Fruit fly (Drosophila melanogaster) whole organism, embryonic: ENCODE measurements around the gene CG31921.

ENCODE experiments used
- ATbp ChIP-seq: fragments of 200-800 bp; sonication (Bioruptor generic); optimal IDR thresholded peaks from 2 replicates; lab custom pipeline; 2017; ENCODE audit warnings: missing biosample characterization, mild to moderate bottlenecking, missing genetic modification characterization, missing genetic modification reagents
- Abd-B ChIP-seq: fragments of 200-800 bp; sonication (Bioruptor generic); optimal IDR thresholded peaks from 2 replicates; lab custom pipeline; 2018; ENCODE audit warnings: missing biosample characterization, mild to moderate bottlenecking, missing genetic modification characterization, moderate library complexity
- CG10147 ChIP-seq: fragments of 200-800 bp; sonication (Bioruptor generic); optimal IDR thresholded peaks from 2 replicates; lab custom pipeline; 2019; ENCODE audit warnings: missing biosample characterization, mild to moderate bottlenecking, missing genetic modification characterization, moderate library complexity
- CG11504 ChIP-seq: fragments of 200-800 bp; sonication (Bioruptor generic); optimal IDR thresholded peaks from 3 replicates; lab custom pipeline; 2019; ENCODE audit warnings: missing biosample characterization, mild to moderate bottlenecking, missing genetic modification characterization, moderate library complexity
- CG11695 ChIP-seq: fragments of 200-800 bp; sonication (Bioruptor generic); IDR thresholded peaks from 3 replicates; pipeline ENCODE4 v1.3.6; 2022; ENCODE audit warnings: missing biosample characterization, missing genetic modification characterization
- CG13424 ChIP-seq: fragments of 200-800 bp; sonication (Bioruptor generic); optimal IDR thresholded peaks from 2 replicates; lab custom pipeline; 2019; ENCODE audit warnings: missing biosample characterization, mild to moderate bottlenecking, missing genetic modification characterization, moderate library complexity
- CG14014 ChIP-seq: fragments of 200-800 bp; sonication (Bioruptor generic); IDR thresholded peaks from 2 replicates; pipeline ENCODE4 v1.3.6; 2022; ENCODE audit warnings: missing biosample characterization, missing genetic modification characterization
- CG1603 ChIP-seq: fragments of 200-800 bp; sonication (Bioruptor generic); optimal IDR thresholded peaks from 2 replicates; lab custom pipeline; 2019; ENCODE audit warnings: missing biosample characterization, mild to moderate bottlenecking, missing genetic modification characterization, moderate library complexity
- CG1792 ChIP-seq: fragments of 200-800 bp; sonication (Bioruptor generic); optimal IDR thresholded peaks from 2 replicates; lab custom pipeline; 2016; ENCODE audit warnings: missing biosample characterization, missing genetic modification characterization
- CG18476 ChIP-seq: fragments of 200-800 bp; sonication (Bioruptor generic); optimal IDR thresholded peaks from 2 replicates; lab custom pipeline; 2016; ENCODE audit warnings: missing biosample characterization, mild to moderate bottlenecking, missing genetic modification characterization
- CG32532 ChIP-seq: fragments of 200-800 bp; sonication (Bioruptor generic); IDR thresholded peaks from 2 replicates; pipeline ENCODE4 v1.3.6; 2022; ENCODE audit warnings: missing biosample characterization, missing genetic modification characterization
- CG34376 ChIP-seq: fragments of 200-800 bp; sonication (Bioruptor generic); optimal IDR thresholded peaks from 2 replicates; lab custom pipeline; 2018; ENCODE audit warnings: missing biosample characterization, mild to moderate bottlenecking, missing genetic modification characterization
- CG3995 ChIP-seq: fragments of 200-800 bp; sonication (Bioruptor generic); optimal IDR thresholded peaks from 3 replicates; lab custom pipeline; 2016; ENCODE audit warnings: missing biosample characterization, missing genetic modification characterization
- CG42726 ChIP-seq: fragments of 200-800 bp; sonication (Bioruptor generic); IDR thresholded peaks from 2 replicates; pipeline ENCODE4 v1.3.6; 2022; ENCODE audit warnings: missing biosample characterization, missing genetic modification characterization; ENCODE audit not compliant: partially characterized antibody
- CG4282 ChIP-seq: fragments of 200-800 bp; sonication (Bioruptor generic); optimal IDR thresholded peaks from 2 replicates; lab custom pipeline; 2016; ENCODE audit warnings: missing biosample characterization, missing genetic modification characterization
- CG6854 ChIP-seq: fragments of 200-800 bp; sonication (Bioruptor generic); optimal IDR thresholded peaks from 3 replicates; lab custom pipeline; 2017; ENCODE audit warnings: missing biosample characterization, mild to moderate bottlenecking, missing genetic modification characterization
- CG9876 ChIP-seq: fragments of 200-800 bp; sonication (Bioruptor generic); optimal IDR thresholded peaks from 2 replicates; lab custom pipeline; 2016; ENCODE audit warnings: missing biosample characterization, missing genetic modification characterization
- CG9932 ChIP-seq: fragments of 200-800 bp; sonication (Bioruptor generic); IDR thresholded peaks from 2 replicates; pipeline ENCODE4 v1.3.6; 2022; ENCODE audit warnings: missing biosample characterization, missing genetic modification characterization
- Camta ChIP-seq: fragments of 200-800 bp; sonication (Bioruptor generic); optimal IDR thresholded peaks from 2 replicates; lab custom pipeline; 2016; ENCODE audit warnings: missing biosample characterization, missing genetic modification characterization
- Deaf1 ChIP-seq: fragments of 200-800 bp; optimal IDR thresholded peaks from 3 replicates; lab custom pipeline; 2019; ENCODE audit warnings: missing biosample characterization, mild to moderate bottlenecking, missing genetic modification characterization, moderate library complexity
- Dp ChIP-seq: fragments of 200-800 bp; sonication (Bioruptor generic); optimal IDR thresholded peaks from 2 replicates; lab custom pipeline; 2018; ENCODE audit warnings: missing biosample characterization, mild to moderate bottlenecking, missing genetic modification characterization, moderate library complexity
- Fer1 ChIP-seq: fragments of 200-800 bp; sonication (Bioruptor generic); optimal IDR thresholded peaks from 2 replicates; lab custom pipeline; 2017; ENCODE audit warnings: missing biosample characterization, mild to moderate bottlenecking, missing genetic modification characterization
- HLH4C ChIP-seq: fragments of 200-800 bp; sonication (Bioruptor generic); IDR thresholded peaks from 3 replicates; pipeline ENCODE4 v1.3.6; 2022; ENCODE audit warnings: missing biosample characterization, missing genetic modification characterization; ENCODE audit not compliant: partially characterized antibody
- Med ChIP-seq: fragments of 200-800 bp; sonication (Bioruptor generic); peaks from one replicate; lab custom pipeline; 2016; ENCODE audit warnings: missing biosample characterization, missing genetic modification characterization, mild to moderate bottlenecking, inconsistent platforms, moderate library complexity
- Nf-YC ChIP-seq: fragments of 200-800 bp; optimal IDR thresholded peaks from 3 replicates; lab custom pipeline; 2019; ENCODE audit warnings: missing biosample characterization, mild to moderate bottlenecking, missing genetic modification characterization, moderate library complexity
- Ptx1 ChIP-seq: fragments of 200-800 bp; sonication (Bioruptor generic); IDR thresholded peaks from 2 replicates; pipeline ENCODE4 v1.3.6; 2022; ENCODE audit warnings: missing biosample characterization, missing genetic modification characterization
- Side ChIP-seq: fragments of 200-800 bp; sonication (Bioruptor generic); optimal IDR thresholded peaks from 2 replicates; lab custom pipeline; 2016; ENCODE audit warnings: missing biosample characterization, missing genetic modification characterization
- Usf ChIP-seq: fragments of 200-800 bp; sonication (Bioruptor generic); optimal IDR thresholded peaks from 2 replicates; lab custom pipeline; 2017; ENCODE audit warnings: missing genotype, missing biosample characterization, missing genetic modification characterization
- amos ChIP-seq: fragments of 200-800 bp; sonication (Bioruptor generic); IDR thresholded peaks from 2 replicates; pipeline ENCODE4 v1.3.6; 2022; ENCODE audit warnings: missing biosample characterization, missing genetic modification characterization; ENCODE audit not compliant: partially characterized antibody
- ara ChIP-seq: fragments of 200-800 bp; sonication (Bioruptor generic); IDR thresholded peaks from 2 replicates; pipeline ENCODE4 v1.3.6; 2022; ENCODE audit warnings: missing biosample characterization, missing genetic modification characterization
- bigmax ChIP-seq: fragments of 200-800 bp; sonication (Bioruptor generic); optimal IDR thresholded peaks from 2 replicates; lab custom pipeline; 2018; ENCODE audit warnings: missing biosample characterization, mild to moderate bottlenecking, missing genetic modification characterization
- chif ChIP-seq, 2 experiments: fragments of 200-800 bp; sonication (Bioruptor generic); optimal IDR thresholded peaks; 3 replicates each; lab custom pipeline; 2016; ENCODE audit warnings: missing biosample characterization in 2 of 2, missing genetic modification characterization in 2 of 2
- dm ChIP-seq: fragments of 200-800 bp; sonication (Bioruptor generic); optimal IDR thresholded peaks from 3 replicates; lab custom pipeline; 2016; ENCODE audit warnings: missing biosample characterization, missing genetic modification characterization
- dmrt99B ChIP-seq: fragments of 200-800 bp; sonication (Bioruptor generic); optimal IDR thresholded peaks from 2 replicates; lab custom pipeline; 2018; ENCODE audit warnings: missing biosample characterization, mild to moderate bottlenecking, missing genetic modification characterization, moderate library complexity
- ewg ChIP-seq: fragments of 200-800 bp; sonication (Bioruptor generic); optimal IDR thresholded peaks from 3 replicates; lab custom pipeline; 2017; ENCODE audit warnings: mild to moderate bottlenecking, missing biosample characterization, missing genetic modification reagents, missing genetic modification characterization
- fu2 ChIP-seq: fragments of 200-800 bp; sonication (Bioruptor generic); optimal IDR thresholded peaks from 2 replicates; lab custom pipeline; 2016; ENCODE audit warnings: missing biosample characterization, missing genetic modification characterization
- gcm ChIP-seq: fragments of 200-800 bp; sonication (Bioruptor generic); optimal IDR thresholded peaks from 2 replicates; lab custom pipeline; 2019; ENCODE audit warnings: missing biosample characterization, mild to moderate bottlenecking, missing genetic modification characterization, moderate library complexity
- gfzf ChIP-seq: fragments of 200-800 bp; sonication (Bioruptor generic); optimal IDR thresholded peaks from 2 replicates; lab custom pipeline; 2016; ENCODE audit warnings: missing biosample characterization, mild to moderate bottlenecking, missing genetic modification characterization, moderate library complexity
- gsb-n ChIP-seq: fragments of 200-800 bp; sonication (Bioruptor generic); optimal IDR thresholded peaks from 3 replicates; lab custom pipeline; 2018; ENCODE audit warnings: missing biosample characterization, mild to moderate bottlenecking, missing genetic modification characterization
- jigr1 ChIP-seq: fragments of 200-800 bp; sonication (Bioruptor generic); IDR thresholded peaks from 3 replicates; pipeline ENCODE4 v1.3.6; 2022; ENCODE audit warnings: missing biosample characterization, missing genetic modification characterization
- nau ChIP-seq: fragments of 200-800 bp; sonication (Bioruptor generic); optimal IDR thresholded peaks from 3 replicates; lab custom pipeline; 2017; ENCODE audit warnings: missing biosample characterization, mild to moderate bottlenecking, missing genetic modification characterization, missing genetic modification reagents
- oc ChIP-seq: fragments of 200-800 bp; sonication (Bioruptor generic); optimal IDR thresholded peaks from 2 replicates; lab custom pipeline; 2018; ENCODE audit warnings: missing biosample characterization, mild to moderate bottlenecking, missing genetic modification characterization, moderate library complexity
- onecut ChIP-seq: fragments of 200-800 bp; sonication (Bioruptor generic); IDR thresholded peaks from 2 replicates; pipeline ENCODE4 v1.3.6; 2022; ENCODE audit warnings: missing biosample characterization, missing genetic modification characterization
- otp ChIP-seq: fragments of 200-800 bp; sonication (Bioruptor generic); IDR thresholded peaks from 3 replicates; pipeline ENCODE4, ENCODE4 v1.3.6; 2022; ENCODE audit warnings: missing biosample characterization, missing genetic modification characterization
- pnt ChIP-seq: fragments of 200-800 bp; sonication (Bioruptor generic); optimal IDR thresholded peaks from 3 replicates; lab custom pipeline; 2016; ENCODE audit warnings: missing biosample characterization, missing genetic modification characterization
- run ChIP-seq: fragments of 200-800 bp; sonication (Bioruptor generic); optimal IDR thresholded peaks from 3 replicates; lab custom pipeline; 2018; ENCODE audit warnings: missing biosample characterization, mild to moderate bottlenecking, missing genetic modification characterization
- scrt ChIP-seq: fragments of 200-800 bp; sonication (Bioruptor generic); optimal IDR thresholded peaks from 2 replicates; lab custom pipeline; 2018; ENCODE audit warnings: missing biosample characterization, mild to moderate bottlenecking, missing genetic modification characterization, moderate library complexity
- so ChIP-seq: fragments of 200-800 bp; sonication (Bioruptor generic); IDR thresholded peaks from 3 replicates; pipeline ENCODE4 v1.3.6; 2022; ENCODE audit warnings: missing biosample characterization, missing genetic modification characterization
- sug ChIP-seq: fragments of 200-800 bp; optimal IDR thresholded peaks from 2 replicates; lab custom pipeline; 2019; ENCODE audit warnings: missing biosample characterization, mild to moderate bottlenecking, missing genetic modification characterization, moderate library complexity
- zfh2 ChIP-seq: fragments of 200-800 bp; sonication (Bioruptor generic); optimal IDR thresholded peaks from 2 replicates; lab custom pipeline; 2016; ENCODE audit warnings: missing biosample characterization, missing genetic modification characterization

Gene CG31921

DNA sequence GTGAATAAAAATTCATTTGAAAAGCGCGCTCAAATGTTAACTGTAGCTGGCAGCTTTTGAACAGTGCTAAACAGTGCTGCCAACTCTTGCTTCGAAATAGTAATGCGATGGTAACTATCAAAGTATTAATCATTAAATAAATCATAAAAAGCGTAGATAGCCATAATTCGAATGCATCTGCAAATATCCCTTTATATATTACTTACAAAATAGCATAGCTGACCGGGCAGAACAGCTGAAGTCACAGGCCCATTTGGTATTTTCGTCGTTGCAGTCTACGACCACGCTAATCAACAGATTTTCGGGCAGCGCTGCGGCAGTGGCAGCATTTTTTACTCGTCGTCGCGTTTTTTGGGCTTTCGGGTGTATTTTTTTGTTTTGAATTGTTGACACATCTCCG lies 26.5 kb downstream of the CG31921 start, which contains the start of gene Plc21C (continued):
- TF ChIP-seq nau (GFP tag; lab: Kevin White, UChicago) (peak; percentile 5), CG11695 (GFP tag; lab: Robert Waterston, UW) (0 out of 3 replicates have a peak, but pooled peaks have one; percentile 20), HLH4C (GFP tag; lab: Robert Waterston, UW) (0 out of 3 replicates have a peak, but pooled peaks have one; percentile 23), CG4282 (no peak), Abd-B (peak; percentile 49), CG1792 (GFP tag; lab: Kevin White, UChicago) (peak; percentile 23), run (peak; percentile 40), otp (GFP tag; lab: Robert Waterston, UW) (no peak), Deaf1 (tag; lab: Kevin White, UChicago) (peak; percentile 74), CG6854 (GFP tag; lab: Kevin White, UChicago) (peak; percentile 4), Ptx1 (GFP tag; lab: Robert Waterston, UW) (peak; percentile 32; the same call in 1 of the 2 replicates), CG9876 (no peak), jigr1 (GFP tag; lab: Robert Waterston, UW) (no peak), zfh2 (GFP tag; lab: Kevin White, UChicago) (peak; percentile 33), oc (tag; lab: Kevin White, UChicago) (no peak), CG3995 (GFP tag; lab: Kevin White, UChicago) (peak; percentile 83), CG9932 (GFP tag; lab: Robert Waterston, UW) (peak; percentile 65), Camta (GFP tag; lab: Kevin White, UChicago) (peak; percentile 37), chif (GFP tag; optimal IDR thresholded peaks at IDR 0.05; lab: Kevin White, UChicago) (peak; percentile 15 to 44), sug (tag; lab: Kevin White, UChicago) (peak; percentile 71), scrt (peak; percentile 12), ara (GFP tag; lab: Robert Waterston, UW) (no peak), Usf (GFP tag; lab: Kevin White, UChicago) (no peak), Side (GFP tag; lab: Kevin White, UChicago) (peak; percentile 24), CG18476 (GFP tag; lab: Kevin White, UChicago) (peak; percentile 33), gfzf (GFP tag; lab: Kevin White, UChicago) (peak; percentile 93), Nf-YC (tag; lab: Kevin White, UChicago) (peak; percentile 71), CG13424 (peak; percentile 63), amos (GFP tag; lab: Robert Waterston, UW) (peak; percentile 31; the same call in 1 of the 2 replicates), pnt (GFP tag; lab: Kevin White, UChicago) (peak; percentile 25), fu2 (GFP tag; lab: Kevin White, UChicago) (peak; percentile 53), CG32532 (peak; percentile 56; the same call in 1 of the 2 replicates), ATbp (GFP tag; lab: Kevin White, UChicago) (no peak), CG11504 (tag; lab: Kevin White, UChicago) (peak; percentile 65), CG1603 (peak; percentile 82), CG34376 (GFP tag; lab: Kevin White, UChicago) (peak; percentile 35), Fer1 (GFP tag; lab: Kevin White, UChicago) (peak; percentile 51), dmrt99B (tag; lab: Kevin White, UChicago) (peak; percentile 17), CG14014 (GFP tag; lab: Robert Waterston, UW) (0 out of 2 replicates have a peak, but pooled peaks have one; percentile 10), ewg (peak; percentile 17), onecut (GFP tag; lab: Robert Waterston, UW) (no peak), gsb-n (peak; percentile 36), CG42726 (GFP tag; lab: Robert Waterston, UW) (no peak; the same call in 1 of the 2 replicates), Med (GFP tag; lab: Kevin White, UChicago) (peak; percentile 93), CG10147 (GFP tag; lab: Kevin White, UChicago) (peak; percentile 45), dm (peak; percentile 62), so (GFP tag; lab: Robert Waterston, UW) (no peak), gcm (GFP tag; lab: Kevin White, UChicago) (peak; percentile 25), Dp (GFP tag; lab: Kevin White, UChicago) (peak; percentile 99), bigmax (no peak)
